Worm (Caenorhabditis elegans) whole organism, L1 larva: ENCODE results near the gene T13C5.10.

ENCODE experiments used
- efl-3 ChIP-seq: fragments of 200-800 bp; sonication (Bioruptor generic); optimal IDR thresholded peaks from 2 replicates; lab custom pipeline; 2018; ENCODE audit warnings: mild to moderate bottlenecking, missing genetic modification characterization, missing compliant biosample characterization
- fkh-10 ChIP-seq: sonication (generic microtip); optimal IDR thresholded peaks from 2 replicates; lab custom pipeline; 2017; ENCODE audit warnings: missing biosample characterization, missing genetic modification reagents, missing genetic modification characterization

DNA sequence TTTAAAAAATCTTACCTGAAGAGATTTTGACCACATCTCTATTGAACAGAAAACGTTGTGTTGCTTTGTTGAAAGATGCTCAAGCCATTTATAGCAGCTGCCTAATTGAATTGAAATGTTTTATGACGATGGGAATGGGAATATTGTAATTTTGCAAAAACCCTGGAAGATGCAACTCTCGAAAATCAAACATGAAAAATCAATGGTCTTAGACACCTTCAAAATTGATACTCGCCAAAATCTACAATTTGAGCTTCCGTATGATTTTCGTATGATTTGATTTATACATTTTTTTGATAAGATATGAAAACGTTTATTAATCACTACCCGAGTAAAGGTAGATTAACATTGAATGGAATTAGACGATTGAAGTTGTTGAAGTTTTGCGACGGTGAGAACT, 20.5 kb downstream of the T13C5.10 start, which contains the start of gene C14F11.7:
- TF ChIP-seq efl-3 (GFP tag; lab: Kevin White, UChicago) (no peak), fkh-10 (GFP tag; lab: Kevin White, UChicago) (no peak)
